Worm (Caenorhabditis elegans): ENCODE measurements around the gene frpr-12.

frpr-12 gene

DNA sequence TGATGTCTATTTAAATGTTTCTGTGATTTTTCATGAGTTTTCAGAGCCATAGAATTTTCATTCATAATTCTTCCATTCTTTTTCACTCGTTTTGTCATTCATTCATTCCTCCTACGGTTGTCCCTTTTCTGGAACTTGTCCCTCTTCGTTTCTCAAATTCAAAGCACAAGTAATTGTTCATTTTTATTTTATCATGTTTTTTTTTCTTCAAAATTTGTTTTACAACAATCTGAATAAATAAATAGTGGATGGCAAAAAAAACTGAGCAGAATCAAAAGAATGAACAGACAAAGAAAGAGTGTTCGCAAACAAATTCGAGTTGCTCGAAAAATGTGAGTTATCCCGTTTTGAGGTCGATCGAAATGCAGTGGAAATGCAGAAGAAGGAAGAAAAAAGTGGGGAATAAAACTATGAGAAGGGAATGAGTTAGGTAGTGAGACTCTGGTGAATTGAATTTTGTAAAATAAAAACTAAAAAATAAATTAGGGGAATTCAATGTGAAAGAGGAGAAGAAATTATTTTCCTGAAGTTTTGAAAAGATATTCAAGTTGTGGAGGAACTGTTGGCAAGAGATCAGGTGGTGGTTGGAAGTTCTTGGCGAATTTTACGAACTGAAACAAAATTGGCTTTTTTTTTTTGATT, 36.7 kb downstream of the frpr-12 start (continued):
- peak; percentile 54 for TF ChIP-seq pha-4 (GFP tag; IDR thresholded peaks at IDR 0.05)
- no peak for TF ChIP-seq pha-4 (tag; optimal IDR thresholded peaks at IDR 0.05)
- TF ChIP-seq F10B5.3 (tag; optimal IDR thresholded peaks at IDR 0.05): no peak
- TF ChIP-seq ceh-32 (tag; optimal IDR thresholded peaks at IDR 0.05; ENCODE audit: poor library complexity): no peak
- no peak for TF ChIP-seq mdl-1 (tag; optimal IDR thresholded peaks at IDR 0.05)

DNA sequence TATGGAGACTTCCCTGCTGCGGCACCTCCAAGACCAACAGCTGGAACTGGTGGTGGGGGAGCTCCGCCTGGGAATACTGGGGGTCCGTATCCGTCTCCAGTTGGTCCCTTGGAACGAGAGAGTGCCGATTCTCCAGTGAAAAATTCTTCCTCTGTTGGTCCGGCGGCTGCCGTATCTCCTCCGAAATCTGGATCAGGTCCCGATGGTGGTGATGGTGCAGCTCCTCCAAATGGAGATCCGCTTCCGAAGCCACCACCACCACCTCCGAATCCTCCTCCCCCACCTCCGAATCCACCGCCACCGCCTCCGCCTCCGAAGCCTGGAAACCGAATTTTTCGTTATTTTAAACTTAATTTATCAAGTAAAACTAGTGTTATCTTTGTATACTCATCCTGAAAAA, 37.6 kb downstream of the frpr-12 start:
- TF ChIP-seq set-16 (GFP tag; IDR thresholded peaks at IDR 0.05) (peak; percentile 95), arid-1 (GFP tag; conservative IDR thresholded peaks at IDR 0.05) (no peak), fkh-10 (GFP tag; optimal IDR thresholded peaks at IDR 0.05) (no peak), unc-62 (GFP tag; optimal IDR thresholded peaks at IDR 0.05 in 1 of 2) (peak in 1 of 2 experiments; percentile 42), unc-62 (tag; optimal IDR thresholded peaks at IDR 0.05) (no peak), saeg-2 (GFP tag; IDR thresholded peaks at IDR 0.05) (no peak), zag-1 (tag; optimal IDR thresholded peaks at IDR 0.05) (no peak), F49E8.2 (tag; optimal IDR thresholded peaks at IDR 0.05; ENCODE audit: borderline replicate concordance) (no peak), mdt-29 (GFP tag; IDR thresholded peaks at IDR 0.05) (no peak), pha-4 (GFP tag; IDR thresholded peaks at IDR 0.05) (no peak), pha-4 (tag; optimal IDR thresholded peaks at IDR 0.05) (no peak), jun-1 (tag; optimal IDR thresholded peaks at IDR 0.05) (no peak), ZK337.2 (GFP tag; IDR thresholded peaks at IDR 0.05) (no peak), snpc-1.2 (GFP tag; IDR thresholded peaks at IDR 0.05) (no peak), T20F7.1 (GFP tag; optimal IDR thresholded peaks at IDR 0.05) (no peak), lin-29 (GFP tag; IDR thresholded peaks at IDR 0.05) (no peak)

- TF ChIP-seq aha-1 (tag) (peak; percentile 22), zag-1 (tag; optimal IDR thresholded peaks at IDR 0.05) (no peak), hlh-30 (tag; optimal IDR thresholded peaks at IDR 0.05; ENCODE audit: insufficient read depth) (peak; percentile 71), mxl-3 (GFP tag; optimal IDR thresholded peaks at IDR 0.05) (peak; percentile 7)
These were observed 39.7 kb downstream of the frpr-12 start for ce11 chrV:8942437-8942978.

DNA sequence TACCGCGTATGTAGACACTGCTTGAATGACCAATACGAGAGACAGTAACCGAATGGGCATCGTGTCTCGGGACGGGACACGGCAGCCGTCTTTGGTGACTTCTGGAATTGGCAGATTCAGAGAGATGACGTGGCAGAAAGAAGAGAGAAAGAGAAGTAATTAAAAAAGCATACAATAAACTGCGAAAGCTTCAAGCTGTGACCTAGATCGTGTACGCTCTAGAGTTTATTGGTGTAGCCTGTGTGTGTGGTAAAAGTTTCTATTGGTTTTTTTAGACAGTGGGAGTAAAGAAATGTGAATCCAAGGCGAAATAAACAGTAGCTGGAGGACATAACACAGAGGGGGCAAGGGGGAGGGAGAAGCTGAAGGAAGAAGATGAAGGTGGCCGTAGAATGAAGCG, 41.2 kb downstream of the frpr-12 start, which contains the start of gene T19A5.3:
TSS of gene T19A5.3 (minus strand) at position 101 of the 400 bp plus-strand sequence.
- TF ChIP-seq gei-8 (GFP tag; optimal IDR thresholded peaks at IDR 0.05): no peak
- TF ChIP-seq lin-39 (tag; optimal IDR thresholded peaks at IDR 0.05): no peak
- no peak for TF ChIP-seq F26F4.8 (GFP tag; conservative IDR thresholded peaks at IDR 0.05)
- no peak for TF ChIP-seq jun-1 (tag; optimal IDR thresholded peaks at IDR 0.05)
- no peak for TF ChIP-seq D1046.2 (GFP tag; IDR thresholded peaks at IDR 0.05)

DNA sequence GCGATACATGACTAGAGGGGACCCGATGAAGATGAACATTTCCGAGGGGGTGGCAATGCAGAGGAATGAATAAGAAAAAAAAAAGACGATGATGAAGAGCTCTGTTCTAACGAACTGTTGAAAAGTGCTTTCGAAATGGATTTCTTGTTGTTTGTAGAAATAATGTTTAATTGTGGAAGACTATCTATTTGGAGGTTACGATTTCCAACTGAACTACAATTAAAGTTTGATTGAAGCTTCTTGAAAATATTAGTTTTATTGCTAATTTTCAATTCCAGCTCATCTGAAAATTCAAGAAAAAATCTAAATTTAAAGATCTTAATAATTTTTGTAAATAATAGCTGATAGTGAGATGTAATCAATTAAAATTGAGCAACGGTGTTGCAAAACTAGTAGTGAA, 41.7 kb downstream of the frpr-12 start:
- TF ChIP-seq egl-43 (GFP tag; IDR thresholded peaks at IDR 0.05): no peak
- TF ChIP-seq aha-1 (tag): peak; percentile 90

DNA sequence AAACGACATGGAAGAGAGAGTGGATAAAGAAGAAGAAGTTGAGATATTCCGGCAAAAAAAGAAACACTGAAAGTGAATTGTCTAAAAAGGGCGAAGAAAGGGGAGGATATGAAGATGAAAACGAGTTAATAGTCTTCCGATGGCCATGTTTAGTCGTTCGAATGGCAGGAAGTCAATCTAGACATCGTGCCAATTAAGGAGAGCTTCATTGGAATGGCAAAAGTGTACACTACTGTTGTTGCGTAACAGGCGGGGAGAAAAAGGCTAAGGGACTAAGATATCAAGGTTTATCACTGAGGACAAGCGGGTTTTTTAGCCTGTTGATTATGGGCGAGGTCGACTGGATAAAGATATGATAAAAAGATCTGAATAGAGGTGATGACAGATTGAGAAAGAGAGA, 43.3 kb downstream of the frpr-12 start:
- no peak for TF ChIP-seq sdz-12 (GFP tag; optimal IDR thresholded peaks at IDR 0.05)
- TF ChIP-seq tra-1 (GFP tag; IDR thresholded peaks at IDR 0.05): no peak
- no peak for TF ChIP-seq ZK337.2 (GFP tag; IDR thresholded peaks at IDR 0.05)
- TF ChIP-seq unc-62 (GFP tag; optimal IDR thresholded peaks at IDR 0.05 in 1 of 2): peak in 1 of 2 experiments; percentile 92
- TF ChIP-seq unc-62 (tag; optimal IDR thresholded peaks at IDR 0.05): no peak
- TF ChIP-seq T26A8.4 (GFP tag; IDR thresholded peaks at IDR 0.05): no peak
- no peak for TF ChIP-seq zip-11 (GFP tag; IDR thresholded peaks at IDR 0.05)
- peak; percentile 13 for TF ChIP-seq mxl-3 (GFP tag; optimal IDR thresholded peaks at IDR 0.05)
- TF ChIP-seq hlh-11 (tag; optimal IDR thresholded peaks at IDR 0.05): peak; percentile 9
- no peak for TF ChIP-seq nhr-10 (tag; optimal IDR thresholded peaks at IDR 0.05)
